Worm (Caenorhabditis elegans) whole organism, L2 larva: ENCODE measurements around the gene ints-6.

ENCODE experiments used
- R02D3.7 ChIP-seq: fragments of 150-350 bp; optimal IDR thresholded peaks from 2 replicates; lab custom pipeline; 2014; ENCODE audit warnings: missing biosample characterization, missing genetic modification characterization
- ama-1 ChIP-seq: fragments of 150-350 bp; optimal IDR thresholded peaks from 2 replicates; lab custom pipeline; 2018; ENCODE audit warnings: inconsistent platforms
- ceh-16 ChIP-seq: fragments of 150-350 bp; optimal IDR thresholded peaks from 2 replicates; lab custom pipeline; 2014; ENCODE audit warnings: missing biosample characterization, missing genetic modification characterization
- dmd-4 ChIP-seq: sonication (generic microtip); optimal IDR thresholded peaks from 2 replicates; lab custom pipeline; 2017; ENCODE audit warnings: missing biosample characterization, missing genetic modification characterization
- egl-27 ChIP-seq: sonication (generic microtip); optimal IDR thresholded peaks from 3 replicates; lab custom pipeline; 2017; ENCODE audit warnings: missing biosample characterization, missing genetic modification reagents, missing genetic modification characterization
- fos-1 ChIP-seq: fragments of 150-350 bp; optimal IDR thresholded peaks from 2 replicates; lab custom pipeline; 2014; ENCODE audit warnings: missing biosample characterization, missing genetic modification characterization
- lin-13 ChIP-seq: fragments of 150-350 bp; optimal IDR thresholded peaks from 2 replicates; lab custom pipeline; 2014; ENCODE audit warnings: missing biosample characterization, missing genetic modification reagents, missing genetic modification characterization
- lin-39 ChIP-seq: fragments of 150-350 bp; optimal IDR thresholded peaks from 2 replicates; lab custom pipeline; 2014; ENCODE audit warnings: missing biosample characterization, missing genetic modification reagents, missing genetic modification characterization
- mbf-1 ChIP-seq: sonication (generic microtip); optimal IDR thresholded peaks from 2 replicates; lab custom pipeline; 2017; ENCODE audit warnings: missing biosample characterization, missing genetic modification characterization
- mdl-1 ChIP-seq, 2 experiments: fragments of 150-350 bp in 1 of 2; sonication (generic microtip) in 1 of 2; optimal IDR thresholded peaks; 2 replicates each; lab custom pipeline; 2017; ENCODE audit warnings: missing biosample characterization in 2 of 2, missing genetic modification characterization in 2 of 2
- nhr-129 ChIP-seq: fragments of 150-350 bp; optimal IDR thresholded peaks from 2 replicates; lab custom pipeline; 2014; ENCODE audit warnings: missing biosample characterization, missing genetic modification characterization
- nhr-77 ChIP-seq: fragments of 150-350 bp; optimal IDR thresholded peaks from 2 replicates; lab custom pipeline; 2014; ENCODE audit warnings: missing biosample characterization, missing genetic modification characterization
- sma-3 ChIP-seq: sonication (generic microtip); optimal IDR thresholded peaks from 2 replicates; lab custom pipeline; 2016; ENCODE audit warnings: missing genetic modification reagents, missing genetic modification characterization, missing compliant biosample characterization
- unc-39 ChIP-seq: fragments of 150-350 bp; optimal IDR thresholded peaks from 2 replicates; lab custom pipeline; 2014; ENCODE audit warnings: missing biosample characterization, missing genetic modification characterization
- unc-55 ChIP-seq: fragments of 150-350 bp; sonication (generic microtip); optimal IDR thresholded peaks from 3 replicates; lab custom pipeline; 2014; ENCODE audit warnings: missing biosample characterization, missing genetic modification reagents, missing genetic modification characterization
- zag-1 ChIP-seq: fragments of 150-350 bp; optimal IDR thresholded peaks from 2 replicates; lab custom pipeline; 2014; ENCODE audit warnings: missing biosample characterization, missing genetic modification characterization

The ints-6 gene

DNA sequence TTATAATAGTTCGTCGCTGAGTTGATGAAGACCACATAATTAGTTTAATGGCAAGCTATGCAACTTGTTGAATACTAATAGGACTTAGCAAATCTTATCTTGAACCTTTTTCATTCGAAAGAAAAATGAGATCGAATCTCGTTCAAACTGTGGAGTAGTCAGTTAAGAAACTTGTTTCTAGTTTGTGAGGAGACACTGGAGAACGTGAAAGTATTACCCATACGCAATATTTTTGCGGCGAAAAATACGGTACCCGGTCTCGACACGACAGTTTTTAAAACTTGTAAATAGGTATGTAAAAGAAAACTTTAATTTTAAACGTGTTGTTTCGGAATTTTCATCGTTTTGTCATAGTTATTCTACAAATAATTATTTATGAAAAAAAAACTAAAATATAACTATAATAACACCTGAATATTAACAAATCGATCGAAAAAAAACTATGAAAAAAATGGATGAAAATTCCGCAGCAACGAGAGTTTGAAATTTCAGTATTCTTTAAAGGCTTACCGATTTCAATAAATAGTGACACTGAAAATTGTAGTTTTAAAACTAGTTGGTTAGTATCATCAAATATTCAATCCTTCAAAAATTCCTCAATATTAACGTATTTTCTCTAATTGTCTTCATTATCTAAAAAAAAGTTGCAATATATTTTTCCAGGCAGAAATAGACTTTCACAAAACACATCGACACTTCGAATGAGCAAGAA lies 54.2 kb downstream of the ints-6 start, which contains the start of the genes F20C5.7 and parg-1:
Gene F20C5.7, minus strand, starts transcription at position 101 of the 712 bp plus-strand sequence.
Gene parg-1, plus strand, starts transcription at position 662 of the 712 bp plus-strand sequence.
- TF ChIP-seq egl-27 (tag; lab: Kevin White, UChicago) (no peak), unc-55 (GFP tag; lab: Kevin White, UChicago) (no peak), dmd-4 (tag; lab: Kevin White, UChicago) (no peak), unc-39 (no peak), ama-1 (lab: Kevin White, UChicago) (no peak), nhr-77 (tag; lab: Kevin White, UChicago) (no peak), sma-3 (no peak), zag-1 (tag; lab: Kevin White, UChicago) (no peak), lin-39 (tag; lab: Kevin White, UChicago) (no peak), ceh-16 (tag; lab: Kevin White, UChicago) (no peak), mbf-1 (tag; lab: Kevin White, UChicago) (no peak), mdl-1 (tag; optimal IDR thresholded peaks at IDR 0.05; lab: Kevin White, UChicago) (no peak), fos-1 (no peak), nhr-129 (tag; lab: Kevin White, UChicago) (no peak), lin-13 (GFP tag; lab: Kevin White, UChicago) (no peak), R02D3.7 (tag; lab: Kevin White, UChicago) (no peak)
